Worm (Caenorhabditis elegans) whole organism, young adult: ENCODE results near the gene nlp-43.

Experiments used
- B0336.3 ChIP-seq: fragments of 200-800 bp; sonication (Bioruptor generic); IDR thresholded peaks from 2 replicates; pipeline ENCODE4 v1.3.6; 2022; ENCODE audit warnings: missing genetic modification characterization, missing compliant biosample characterization
- F33H1.4 ChIP-seq: fragments of 200-800 bp; sonication (Bioruptor generic); IDR thresholded peaks from 2 replicates; pipeline ENCODE4 v1.3.6; 2022; ENCODE audit warnings: missing genetic modification reagents, missing genetic modification characterization, missing compliant biosample characterization
- F57C9.4 ChIP-seq: sonication (generic microtip); optimal IDR thresholded peaks from 2 replicates; lab custom pipeline; 2017; ENCODE audit warnings: mild to moderate bottlenecking, missing genetic modification characterization, missing compliant biosample characterization
- K12H6.12 ChIP-seq: fragments of 200-800 bp; sonication (Bioruptor generic); optimal IDR thresholded peaks from 2 replicates; lab custom pipeline; 2018; ENCODE audit warnings: mild to moderate bottlenecking, missing genetic modification characterization, missing compliant biosample characterization
- Y53F4B.3 ChIP-seq: fragments of 200-800 bp; sonication (Bioruptor generic); IDR thresholded peaks from 2 replicates; pipeline ENCODE4 v1.3.6; 2022; ENCODE audit warnings: missing genetic modification reagents, missing genetic modification characterization, missing compliant biosample characterization
- Y67H2A.10 ChIP-seq: fragments of 200-800 bp; sonication (Bioruptor generic); conservative IDR thresholded peaks from 2 replicates; pipeline ENCODE4 v1.3.6; 2022; ENCODE audit warnings: missing genetic modification reagents, missing genetic modification characterization, missing compliant biosample characterization
- Y79H2A.3 ChIP-seq: fragments of 200-800 bp; sonication (Bioruptor generic); conservative IDR thresholded peaks from 2 replicates; pipeline ENCODE4 v1.3.6; 2022; ENCODE audit warnings: missing genetic modification reagents, missing genetic modification characterization, missing compliant biosample characterization
- ZK185.1 ChIP-seq: sonication (generic microtip); optimal IDR thresholded peaks from 2 replicates; lab custom pipeline; 2016; ENCODE audit warnings: mild to moderate bottlenecking, missing genetic modification characterization, missing compliant biosample characterization; ENCODE audit not compliant: poor library complexity, severe bottlenecking
- atf-7 ChIP-seq: sonication (generic microtip); optimal IDR thresholded peaks from 2 replicates; lab custom pipeline; 2017; ENCODE audit warnings: mild to moderate bottlenecking, missing genetic modification characterization, missing compliant biosample characterization
- attf-5 ChIP-seq: fragments of 200-800 bp; sonication (Bioruptor generic); optimal IDR thresholded peaks from 2 replicates; lab custom pipeline; 2018; ENCODE audit warnings: mild to moderate bottlenecking, missing genetic modification characterization, missing compliant biosample characterization
- attf-6 ChIP-seq: fragments of 200-800 bp; sonication (Bioruptor generic); IDR thresholded peaks from 2 replicates; pipeline ENCODE4 v1.3.6; 2022; ENCODE audit warnings: missing genetic modification reagents, missing genetic modification characterization, missing compliant biosample characterization
- bed-1 ChIP-seq: fragments of 200-800 bp; sonication (Bioruptor generic); IDR thresholded peaks from 2 replicates; pipeline ENCODE4 v1.3.6; 2022; ENCODE audit warnings: missing genetic modification reagents, missing genetic modification characterization, missing compliant biosample characterization
- cebp-1 ChIP-seq, 2 experiments: fragments of 200-800 bp in 1 of 2; sonication (Bioruptor generic) in 1 of 2; sonication (generic microtip) in 1 of 2; IDR thresholded peaks in 1 of 2; optimal IDR thresholded peaks in 1 of 2; 2 replicates each; pipeline versions ENCODE4 v1.3.6 to Lab custom; 2017 to 2022; ENCODE audit warnings: missing compliant biosample characterization in 2 of 2, missing genetic modification characterization in 2 of 2, mild to moderate bottlenecking in 1 of 2, missing genetic modification reagents in 1 of 2, moderate library complexity in 1 of 2
- ceh-79 ChIP-seq: sonication (generic microtip); optimal IDR thresholded peaks from 2 replicates; lab custom pipeline; 2017; ENCODE audit warnings: mild to moderate bottlenecking, missing genetic modification characterization, missing compliant biosample characterization
- chd-7 ChIP-seq: sonication (generic microtip); optimal IDR thresholded peaks from 2 replicates; lab custom pipeline; 2016; ENCODE audit warnings: mild to moderate bottlenecking, missing genetic modification characterization, moderate library complexity, missing compliant biosample characterization
- dox-1 ChIP-seq: fragments of 200-800 bp; sonication (Bioruptor generic); IDR thresholded peaks from 2 replicates; pipeline ENCODE4 v1.3.6; 2022; ENCODE audit warnings: missing genetic modification reagents, missing genetic modification characterization, missing compliant biosample characterization
- fkh-3 ChIP-seq: sonication (generic microtip); optimal IDR thresholded peaks from 2 replicates; lab custom pipeline; 2016; ENCODE audit warnings: mild to moderate bottlenecking, missing genetic modification characterization, missing compliant biosample characterization
- hlh-26 ChIP-seq: fragments of 200-800 bp; sonication (Bioruptor generic); conservative IDR thresholded peaks from 2 replicates; pipeline ENCODE4 v1.3.6; 2022; ENCODE audit warnings: missing genetic modification reagents, missing genetic modification characterization, missing compliant biosample characterization
- hmg-1.2 ChIP-seq: fragments of 200-800 bp; sonication (Bioruptor generic); IDR thresholded peaks from 2 replicates; pipeline ENCODE4 v1.3.6; 2022; ENCODE audit warnings: missing genetic modification reagents, missing genetic modification characterization, missing compliant biosample characterization
- lin-35 ChIP-seq, 3 experiments: fragments of 150-350 bp in 2 of 3; sonication (generic microtip) in 1 of 3; optimal IDR thresholded peaks; 2 replicates each; lab custom pipeline; 2014 to 2018; ENCODE audit warnings: missing biosample characterization in 3 of 3, missing genetic modification characterization in 3 of 3, missing genetic modification reagents in 3 of 3
- lin-40 ChIP-seq: sonication (generic microtip); optimal IDR thresholded peaks from 2 replicates; lab custom pipeline; 2016; ENCODE audit warnings: missing genetic modification characterization, mild to moderate bottlenecking, missing compliant biosample characterization, missing genotype, missing genetic modification reagents
- lir-1 ChIP-seq: fragments of 200-800 bp; sonication (Bioruptor generic); conservative IDR thresholded peaks from 2 replicates; pipeline ENCODE4 v1.3.6; 2022; ENCODE audit warnings: missing genetic modification reagents, missing genetic modification characterization, missing compliant biosample characterization
- lsl-1 ChIP-seq: fragments of 200-800 bp; sonication (Bioruptor generic); optimal IDR thresholded peaks from 2 replicates; lab custom pipeline; 2018; ENCODE audit warnings: mild to moderate bottlenecking, missing genetic modification characterization, moderate library complexity, missing compliant biosample characterization
- madf-10 ChIP-seq: sonication (generic microtip); optimal IDR thresholded peaks from 2 replicates; lab custom pipeline; 2016; ENCODE audit warnings: mild to moderate bottlenecking, missing genetic modification characterization, missing compliant biosample characterization
- madf-6 ChIP-seq: fragments of 200-800 bp; sonication (Bioruptor generic); IDR thresholded peaks from 2 replicates; pipeline ENCODE4 v1.3.6; 2022; ENCODE audit warnings: missing genetic modification reagents, missing genetic modification characterization, missing compliant biosample characterization
- mcd-1 ChIP-seq: fragments of 200-800 bp; sonication (Bioruptor generic); IDR thresholded peaks from 2 replicates; pipeline ENCODE4 v1.3.6; 2022; ENCODE audit warnings: missing genetic modification reagents, missing genetic modification characterization, missing compliant biosample characterization
- mxl-1 ChIP-seq: sonication (generic microtip); optimal IDR thresholded peaks from 2 replicates; lab custom pipeline; 2016; ENCODE audit warnings: missing genetic modification characterization, missing compliant biosample characterization
- nfya-2 ChIP-seq: fragments of 200-800 bp; sonication (Bioruptor generic); IDR thresholded peaks from 2 replicates; pipeline ENCODE4 v1.3.6; 2022; ENCODE audit warnings: missing genetic modification reagents, missing genetic modification characterization, missing compliant biosample characterization
- nhr-179 ChIP-seq: sonication (generic microtip); optimal IDR thresholded peaks from 2 replicates; lab custom pipeline; 2016; ENCODE audit warnings: mild to moderate bottlenecking, missing genetic modification characterization, missing compliant biosample characterization
- nhr-80 ChIP-seq: sonication (generic microtip); optimal IDR thresholded peaks from 2 replicates; lab custom pipeline; 2016; ENCODE audit warnings: missing genetic modification characterization, missing compliant biosample characterization
- pha-4 ChIP-seq: fragments of 150-350 bp; sonication (generic microtip); optimal IDR thresholded peaks from 2 replicates; lab custom pipeline; 2014; ENCODE audit warnings: missing biosample characterization, missing genetic modification reagents, missing genetic modification characterization
- rec-8 ChIP-seq, 2 experiments: sonication (generic microtip); optimal IDR thresholded peaks; 2 replicates each; lab custom pipeline; 2016; ENCODE audit warnings: mild to moderate bottlenecking in 2 of 2, missing genetic modification characterization in 2 of 2, missing genetic modification reagents in 2 of 2, missing genotype in 2 of 2, missing biosample characterization in 1 of 2, missing compliant biosample characterization in 1 of 2, moderate library complexity in 1 of 2
- rpc-1 ChIP-seq, 2 experiments: fragments of 150-350 bp in 1 of 2; sonication (generic microtip) in 1 of 2; optimal IDR thresholded peaks; 2 replicates each; lab custom pipeline; 2014 to 2018; ENCODE audit warnings: missing biosample characterization in 1 of 2, missing genetic modification characterization in 1 of 2, missing genetic modification reagents in 1 of 2, missing genotype in 1 of 2
- snpc-4 ChIP-seq, 5 experiments: fragments of 150-350 bp in 1 of 5; sonication (generic microtip) in 4 of 5; optimal IDR thresholded peaks; 2 replicates each; lab custom pipeline; 2014 to 2018; ENCODE audit warnings: missing genetic modification characterization in 5 of 5, missing biosample characterization in 3 of 5, antibody characterized with exemption in 2 of 5, mild to moderate bottlenecking in 2 of 5, missing compliant biosample characterization in 2 of 5, missing genotype in 2 of 5, moderate library complexity in 2 of 5, missing genetic modification reagents in 1 of 5
- tlf-1 ChIP-seq: fragments of 200-800 bp; sonication (Bioruptor generic); optimal IDR thresholded peaks from 2 replicates; lab custom pipeline; 2018; ENCODE audit warnings: mild to moderate bottlenecking, missing genetic modification characterization, missing compliant biosample characterization
- xnd-1 ChIP-seq: sonication (generic microtip); optimal IDR thresholded peaks from 2 replicates; lab custom pipeline; 2016; ENCODE audit warnings: missing genotype, missing genetic modification reagents, missing genetic modification characterization, missing compliant biosample characterization
- zfh-2 ChIP-seq: fragments of 200-800 bp; sonication (Bioruptor generic); conservative IDR thresholded peaks from 2 replicates; pipeline ENCODE4 v1.3.6; 2022; ENCODE audit warnings: missing genetic modification reagents, missing genetic modification characterization, missing compliant biosample characterization
- zim-3 ChIP-seq: sonication (generic microtip); optimal IDR thresholded peaks from 2 replicates; lab custom pipeline; 2017; ENCODE audit warnings: mild to moderate bottlenecking, missing genetic modification characterization, moderate library complexity, missing compliant biosample characterization
- ztf-18 ChIP-seq: sonication (generic microtip); optimal IDR thresholded peaks from 2 replicates; lab custom pipeline; 2016; ENCODE audit warnings: missing genotype, mild to moderate bottlenecking, missing genetic modification characterization, missing compliant biosample characterization
- ztf-25 ChIP-seq: fragments of 200-800 bp; sonication (Bioruptor generic); IDR thresholded peaks from 2 replicates; pipeline ENCODE4 v1.3.6; 2022; ENCODE audit warnings: missing genetic modification reagents, missing genetic modification characterization, missing compliant biosample characterization
- ztf-26 ChIP-seq: sonication (generic microtip); optimal IDR thresholded peaks from 2 replicates; lab custom pipeline; 2017; ENCODE audit warnings: missing genetic modification characterization, missing compliant biosample characterization
- ztf-28 ChIP-seq: fragments of 200-800 bp; sonication (Bioruptor generic); IDR thresholded peaks from 2 replicates; pipeline ENCODE4 v1.3.6; 2022; ENCODE audit warnings: missing genetic modification reagents, missing genetic modification characterization, missing compliant biosample characterization

nlp-43 gene

DNA sequence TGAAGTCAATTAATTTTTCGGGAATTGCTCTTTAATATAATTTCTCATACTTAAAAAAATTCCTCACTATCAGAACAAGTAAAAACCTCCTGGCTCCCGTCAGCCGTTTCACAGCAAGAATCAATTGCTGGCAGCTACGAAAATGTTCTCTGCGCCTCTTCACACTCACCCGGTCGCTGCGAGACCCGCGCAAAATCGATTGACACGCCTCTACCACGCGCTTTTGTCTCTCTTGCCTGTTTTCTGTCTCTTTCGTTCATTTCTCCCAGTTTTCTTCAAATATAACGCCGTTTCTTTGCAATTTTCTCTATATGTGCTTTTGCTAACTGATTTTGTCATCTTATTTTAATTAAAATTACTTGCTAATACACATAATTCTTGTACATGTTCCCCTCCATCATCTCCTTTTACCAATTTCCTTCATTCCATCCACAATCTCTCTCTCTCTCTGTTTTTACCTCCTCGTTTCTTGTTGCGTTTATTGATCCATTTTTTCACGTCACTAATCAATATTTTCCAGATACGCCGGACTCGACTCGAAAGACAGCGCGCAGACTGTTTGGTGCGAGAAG is 17.7 kb upstream of the nlp-43 start, which contains the start of gene pcf-11 (continued):
- TF ChIP-seq snpc-4 (GFP tag; optimal IDR thresholded peaks at IDR 0.05; lab: Kevin White, UChicago) (no peak), snpc-4 (tag; optimal IDR thresholded peaks at IDR 0.05; lab: Kevin White, UChicago) (peak in 2 of 4 experiments; percentile 17 to 31), mcd-1 (GFP tag; lab: Robert Waterston, UW) (peak; percentile 36; the same call in 1 of the 2 replicates), ztf-26 (tag; lab: Kevin White, UChicago) (no peak), fkh-3 (tag; lab: Kevin White, UChicago) (no peak), nhr-80 (peak; percentile 24), ztf-28 (GFP tag; lab: Robert Waterston, UW) (no peak), ztf-25 (GFP tag; lab: Robert Waterston, UW) (no peak), lir-1 (GFP tag; lab: Robert Waterston, UW) (no peak), tlf-1 (GFP tag; lab: Kevin White, UChicago) (peak; percentile 54), ZK185.1 (tag; lab: Kevin White, UChicago) (peak; percentile 5), attf-5 (GFP tag; lab: Kevin White, UChicago) (peak; percentile 26), ceh-79 (tag; lab: Kevin White, UChicago) (no peak), Y67H2A.10 (GFP tag; lab: Robert Waterston, UW) (no peak), K12H6.12 (tag; lab: Kevin White, UChicago) (no peak), lin-40 (tag; lab: Kevin White, UChicago) (peak; percentile 1), cebp-1 (GFP tag; IDR thresholded peaks at IDR 0.05; lab: Robert Waterston, UW) (no peak), cebp-1 (tag; optimal IDR thresholded peaks at IDR 0.05; lab: Kevin White, UChicago) (peak; percentile 47), Y53F4B.3 (no peak), lin-35 (GFP tag; optimal IDR thresholded peaks at IDR 0.05; lab: Kevin White, UChicago) (peak in 1 of 3 experiments; percentile 58), hmg-1.2 (GFP tag; lab: Robert Waterston, UW) (peak; percentile 46; the same call in 1 of the 2 replicates), zfh-2 (peak; percentile 73), ztf-18 (tag; lab: Kevin White, UChicago) (peak; percentile 46)
- TF ChIP-seq, all 124 proteins: peak for 22

DNA sequence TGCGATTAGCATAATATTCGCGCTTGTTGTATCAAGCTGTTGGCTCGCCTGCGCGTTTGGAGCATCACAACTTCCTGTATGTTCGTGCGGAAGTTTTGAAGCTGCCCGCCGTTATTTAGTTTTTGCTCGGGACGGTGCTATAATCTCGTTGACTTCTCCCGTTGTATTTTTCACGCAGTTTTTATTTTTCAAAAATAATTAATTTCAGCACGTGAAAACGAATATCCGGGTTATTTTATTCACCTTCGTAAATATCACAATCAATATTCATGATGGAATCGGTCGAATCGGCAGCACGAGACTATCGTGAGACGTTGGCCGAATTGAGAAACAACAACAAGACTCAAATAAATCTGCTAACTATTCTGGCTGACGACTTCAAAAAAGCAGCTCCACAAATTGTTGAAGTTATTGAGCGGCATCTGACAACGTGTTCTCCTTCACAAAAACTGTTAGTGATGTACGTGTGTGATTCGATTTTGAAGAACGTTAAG is 17.0 kb upstream of the nlp-43 start:
- TF ChIP-seq fkh-3 (tag; lab: Kevin White, UChicago) (no peak), B0336.3 (no peak; the same call in none of the 2 replicates), Y79H2A.3 (GFP tag; lab: Robert Waterston, UW) (peak; percentile 67; the same call in 1 of the 2 replicates), F57C9.4 (tag; lab: Kevin White, UChicago) (no peak), Y53F4B.3 (peak; percentile 53; the same call in 1 of the 2 replicates), pha-4 (peak; percentile 2), atf-7 (tag; lab: Kevin White, UChicago) (peak; percentile 27), xnd-1 (tag; lab: Kevin White, UChicago) (no peak), dox-1 (peak; percentile 66), chd-7 (tag; lab: Kevin White, UChicago) (peak; percentile 27), zim-3 (tag; lab: Kevin White, UChicago) (peak; percentile 35), bed-1 (GFP tag; lab: Robert Waterston, UW) (no peak), nhr-80 (peak; percentile 9), ZK185.1 (tag; lab: Kevin White, UChicago) (no peak), madf-6 (no peak; the same call in 1 of the 2 replicates), F33H1.4 (GFP tag; lab: Robert Waterston, UW) (peak; percentile 36; the same call in 1 of the 2 replicates), attf-6 (GFP tag; lab: Robert Waterston, UW) (no peak), madf-10 (tag; lab: Kevin White, UChicago) (peak; percentile 43), lsl-1 (peak; percentile 14), hlh-26 (no peak), mxl-1 (no peak), nhr-179 (tag; lab: Kevin White, UChicago) (no peak), zfh-2 (no peak), rec-8 (tag; optimal IDR thresholded peaks at IDR 0.05; lab: Kevin White, UChicago) (no peak), hmg-1.2 (GFP tag; lab: Robert Waterston, UW) (peak; percentile 27; the same call in 1 of the 2 replicates), lir-1 (GFP tag; lab: Robert Waterston, UW) (peak; percentile 55; the same call in 1 of the 2 replicates), rpc-1 (optimal IDR thresholded peaks at IDR 0.05; lab: Kevin White, UChicago) (no peak), rpc-1 (tag; optimal IDR thresholded peaks at IDR 0.05; lab: Kevin White, UChicago) (no peak), nfya-2 (GFP tag; lab: Robert Waterston, UW) (no peak), mcd-1 (GFP tag; lab: Robert Waterston, UW) (peak; percentile 50; the same call in 1 of the 2 replicates)
